Worm (Caenorhabditis elegans): ENCODE measurements around the gene lro-1.

- TF ChIP-seq cog-1 (tag; optimal IDR thresholded peaks at IDR 0.05) = no peak
- TF ChIP-seq ztf-29 (GFP tag; IDR thresholded peaks at IDR 0.05) = no peak
- TF ChIP-seq T22C8.4 (GFP tag; IDR thresholded peaks at IDR 0.05) = no peak
- no peak for TF ChIP-seq ztf-23 (GFP tag; IDR thresholded peaks at IDR 0.05)
- no peak for TF ChIP-seq med-1 (GFP tag; optimal IDR thresholded peaks at IDR 0.05; ENCODE audit: insufficient read depth)
- TF ChIP-seq klf-2 (GFP tag; conservative IDR thresholded peaks at IDR 0.05) = no peak
- TF ChIP-seq tab-1 (GFP tag; IDR thresholded peaks at IDR 0.05) = no peak
Measured at ce11 chrX:6274270-6274669, 2.4 kb downstream of the lro-1 start.

Measured in whole organism, midembryonic.